Worm (Caenorhabditis elegans): ENCODE data around the gene dpy-9.
A peak's percentile ranks its signal among the peaks of the same experiment; 100 is the strongest.

Gene dpy-9

DNA sequence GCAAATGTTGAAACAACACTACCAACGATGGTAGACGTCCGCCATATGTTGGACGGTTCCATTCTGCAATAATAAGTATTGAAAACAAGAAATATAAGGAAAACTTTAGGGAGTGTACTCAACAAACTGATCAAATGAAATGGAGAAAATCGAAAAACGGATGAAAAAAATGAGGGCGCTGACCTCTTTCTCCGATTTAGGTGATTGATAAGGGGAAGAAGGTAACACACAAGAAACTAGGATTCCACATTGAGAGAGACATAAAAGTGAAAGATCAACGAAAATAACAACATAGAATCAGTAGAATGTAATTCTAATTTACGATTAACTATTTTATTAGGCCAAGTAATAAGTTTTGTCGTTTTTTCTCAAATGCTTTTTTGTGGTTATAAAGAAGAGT lies at the start of gene dpy-9:
Gene dpy-9 (minus strand): TSS at position 63 of the 400 bp plus-strand sequence.
- no peak for TF ChIP-seq nhr-129 (tag; optimal IDR thresholded peaks at IDR 0.05)
- TF ChIP-seq blmp-1 (tag; optimal IDR thresholded peaks at IDR 0.05; ENCODE audit: insufficient read depth) = peak; percentile 18
- no peak for TF ChIP-seq unc-62 (GFP tag; optimal IDR thresholded peaks at IDR 0.05)
- no peak for TF ChIP-seq ztf-1 (GFP tag; conservative IDR thresholded peaks at IDR 0.05)

DNA sequence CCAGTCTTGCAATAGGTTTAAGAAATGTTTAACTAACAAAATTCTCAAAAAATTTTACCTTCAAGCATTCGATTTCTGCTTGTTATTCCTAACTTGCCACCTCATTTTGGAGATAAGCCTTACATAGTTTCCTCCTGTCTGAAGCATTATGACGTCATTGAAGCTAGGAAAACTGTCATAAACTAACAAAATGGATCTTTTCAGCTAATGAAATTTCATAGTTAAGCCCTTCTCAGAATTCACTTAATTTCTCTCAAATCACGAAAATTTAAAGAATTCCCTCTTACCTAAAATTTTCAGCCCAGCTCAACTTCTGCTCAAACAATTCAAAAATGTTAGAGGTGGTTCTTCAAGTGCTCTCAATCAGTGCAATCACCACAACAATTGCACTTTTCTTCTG lies 48.2 kb upstream of the dpy-9 start, which contains the start of gene swt-1:
Gene swt-1 (plus strand): TSS at position 301 of the 400 bp plus-strand sequence.
- TF ChIP-seq ztf-1 (GFP tag; conservative IDR thresholded peaks at IDR 0.05) (no peak), aly-2 (tag; optimal IDR thresholded peaks at IDR 0.05) (no peak), mbf-1 (tag; optimal IDR thresholded peaks at IDR 0.05) (no peak), elt-3 (tag; optimal IDR thresholded peaks at IDR 0.05) (no peak), mab-5 (tag; optimal IDR thresholded peaks at IDR 0.05) (no peak), nhr-11 (tag; optimal IDR thresholded peaks at IDR 0.05) (no peak), sem-4 (tag; optimal IDR thresholded peaks at IDR 0.05) (no peak), sma-9 (GFP tag; optimal IDR thresholded peaks at IDR 0.05) (no peak), sma-9 (tag; optimal IDR thresholded peaks at IDR 0.05) (no peak), ama-1 (optimal IDR thresholded peaks at IDR 0.05) (no peak), egl-27 (tag; optimal IDR thresholded peaks at IDR 0.05) (no peak), alr-1 (tag; optimal IDR thresholded peaks at IDR 0.05) (no peak), crh-2 (tag; optimal IDR thresholded peaks at IDR 0.05) (no peak), nhr-23 (tag; optimal IDR thresholded peaks at IDR 0.05) (no peak), ceh-16 (tag; optimal IDR thresholded peaks at IDR 0.05) (no peak), zag-1 (tag; optimal IDR thresholded peaks at IDR 0.05) (no peak), ztf-11 (tag; optimal IDR thresholded peaks at IDR 0.05) (no peak), ZK546.5 (tag; optimal IDR thresholded peaks at IDR 0.05) (no peak)

DNA sequence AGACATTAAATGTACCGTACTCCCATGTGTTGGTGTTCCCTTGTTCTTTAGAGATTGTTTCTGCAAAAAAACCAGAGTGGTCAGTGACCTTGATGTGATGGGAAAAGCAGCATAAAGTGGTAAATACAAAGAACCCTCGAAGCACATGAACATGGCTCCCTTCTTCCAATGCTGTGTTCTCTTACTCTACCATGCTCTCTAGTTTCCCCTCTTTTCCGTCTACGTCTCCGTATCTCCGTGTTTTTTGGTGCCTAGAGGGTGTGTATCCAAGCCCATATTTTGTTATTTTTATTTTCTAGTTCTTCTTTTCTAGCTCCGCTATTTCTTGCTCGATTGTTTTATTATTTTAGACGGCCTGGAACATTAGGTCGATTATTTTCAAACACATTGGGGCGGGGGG lies 47.6 kb upstream of the dpy-9 start:
- no peak for TF ChIP-seq ztf-1 (GFP tag; conservative IDR thresholded peaks at IDR 0.05)
- no peak for TF ChIP-seq mdl-1 (tag; optimal IDR thresholded peaks at IDR 0.05)
- TF ChIP-seq crh-2 (tag; optimal IDR thresholded peaks at IDR 0.05) = no peak
- TF ChIP-seq snpc-4 (tag; optimal IDR thresholded peaks at IDR 0.05) = no peak
- TF ChIP-seq lin-39 (tag; optimal IDR thresholded peaks at IDR 0.05) = no peak
- no peak for TF ChIP-seq ztf-11 (tag; optimal IDR thresholded peaks at IDR 0.05)
- TF ChIP-seq nhr-12 (tag; optimal IDR thresholded peaks at IDR 0.05) = no peak
- peak; percentile 26 for TF ChIP-seq nhr-129 (tag; optimal IDR thresholded peaks at IDR 0.05)
- no peak for TF ChIP-seq lin-13 (GFP tag; optimal IDR thresholded peaks at IDR 0.05)
- peak; percentile 41 for TF ChIP-seq C34F6.9 (tag; optimal IDR thresholded peaks at IDR 0.05)
- TF ChIP-seq unc-55 (GFP tag; optimal IDR thresholded peaks at IDR 0.05) = peak; percentile 55
- no peak for TF ChIP-seq sma-3 (GFP tag; optimal IDR thresholded peaks at IDR 0.05)
- TF ChIP-seq elt-1 (tag; optimal IDR thresholded peaks at IDR 0.05) = no peak
- no peak for TF ChIP-seq nhr-23 (tag; optimal IDR thresholded peaks at IDR 0.05)
- peak; percentile 24 for TF ChIP-seq sma-9 (GFP tag; optimal IDR thresholded peaks at IDR 0.05)
- TF ChIP-seq sma-9 (tag; optimal IDR thresholded peaks at IDR 0.05) = no peak
- peak in 1 of 2 experiments; percentile 35 for TF ChIP-seq lsy-2 (tag; optimal IDR thresholded peaks at IDR 0.05)
- no peak for TF ChIP-seq aly-2 (tag; optimal IDR thresholded peaks at IDR 0.05)

DNA sequence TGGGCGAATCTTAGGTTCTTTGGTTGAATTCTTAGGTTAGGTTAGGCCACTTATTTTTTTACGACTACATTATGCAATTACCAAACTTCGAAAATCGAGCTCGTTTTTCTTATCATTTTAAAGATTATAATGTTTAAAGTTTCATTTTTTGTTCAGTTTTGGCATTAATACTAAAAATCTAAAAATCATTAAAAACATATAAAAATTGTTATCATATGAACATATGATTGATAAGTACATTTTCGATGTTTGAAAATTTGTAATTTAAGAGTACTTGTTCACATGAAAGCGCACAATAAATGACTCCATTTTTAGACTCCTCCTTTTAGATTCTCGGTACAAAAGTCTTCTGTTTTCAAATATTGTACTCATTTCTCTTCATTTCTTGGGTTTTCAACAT lies 46.1 kb upstream of the dpy-9 start:
- TF ChIP-seq elt-3 (tag; optimal IDR thresholded peaks at IDR 0.05) (no peak), ZK546.5 (tag; optimal IDR thresholded peaks at IDR 0.05) (no peak), sma-3 (GFP tag; optimal IDR thresholded peaks at IDR 0.05) (no peak), snpc-4 (tag; optimal IDR thresholded peaks at IDR 0.05) (no peak), ztf-11 (tag; optimal IDR thresholded peaks at IDR 0.05) (no peak), nhr-23 (tag; optimal IDR thresholded peaks at IDR 0.05) (no peak), gmeb-1 (tag; optimal IDR thresholded peaks at IDR 0.05) (no peak), nhr-237 (tag; optimal IDR thresholded peaks at IDR 0.05) (no peak), unc-39 (tag; optimal IDR thresholded peaks at IDR 0.05) (no peak), lin-39 (tag; optimal IDR thresholded peaks at IDR 0.05) (no peak), sma-9 (GFP tag; optimal IDR thresholded peaks at IDR 0.05) (no peak), sma-9 (tag; optimal IDR thresholded peaks at IDR 0.05) (no peak), nhr-25 (tag; optimal IDR thresholded peaks at IDR 0.05) (no peak), fos-1 (tag; optimal IDR thresholded peaks at IDR 0.05) (no peak)

- TF ChIP-seq sma-3 (GFP tag; optimal IDR thresholded peaks at IDR 0.05) (peak; percentile 3), nhr-21 (tag; optimal IDR thresholded peaks at IDR 0.05) (no peak), sma-9 (GFP tag; optimal IDR thresholded peaks at IDR 0.05) (peak; percentile 68), sma-9 (tag; optimal IDR thresholded peaks at IDR 0.05) (no peak)
These were observed 44.3 kb upstream of the dpy-9 start for ce11 chrIV:303264-303663.
